Fruit fly (Drosophila melanogaster): ENCODE results near the gene hep.

Gene hep

dm6 chrX:13116438-13117243 lies 26.4 kb upstream of the hep start (continued):
- TF ChIP-seq nmo (GFP tag; optimal IDR thresholded peaks at IDR 0.05) (peak; percentile 11), PHDP (tag; optimal IDR thresholded peaks at IDR 0.05) (no peak), CG8765 (GFP tag; IDR thresholded peaks at IDR 0.05) (no peak), CG3838 (GFP tag; optimal IDR thresholded peaks at IDR 0.05) (no peak), CG31441 (GFP tag; IDR thresholded peaks at IDR 0.05) (peak; percentile 36; the same call in 1 of the 2 replicates), gem (tag; optimal IDR thresholded peaks at IDR 0.05) (peak; percentile 21)

dm6 chrX:13114861-13115260 lies 24.6 kb upstream of the hep start, which contains the start of gene CG42237:
TSS of gene CG42237 (plus strand) at chrX:13115131.
- TF ChIP-seq NFAT (GFP tag; IDR thresholded peaks at IDR 0.05), result no peak
- no peak for TF ChIP-seq Meics (GFP tag; optimal IDR thresholded peaks at IDR 0.05)
- peak; percentile 64; the same call in 1 of the 4 replicates for TF ChIP-seq chinmo (GFP tag; IDR thresholded peaks at IDR 0.05; ENCODE audit: partially characterized antibody)
- no peak for TF ChIP-seq Myb (GFP tag; optimal IDR thresholded peaks at IDR 0.05)
- TF ChIP-seq dimm (GFP tag; IDR thresholded peaks at IDR 0.05), result no peak
- no peak for TF ChIP-seq HLH54F (GFP tag; optimal IDR thresholded peaks at IDR 0.05)
- no peak for TF ChIP-seq az2 (GFP tag; optimal IDR thresholded peaks at IDR 0.05)
- no peak for TF ChIP-seq CG17912 (GFP tag; optimal IDR thresholded peaks at IDR 0.05)
- no peak for TF ChIP-seq CG6689 (GFP tag; IDR thresholded peaks at IDR 0.05)
- TF ChIP-seq nom (GFP tag; optimal IDR thresholded peaks at IDR 0.05), result peak; percentile 67
- no peak for TF ChIP-seq crol (GFP tag; IDR thresholded peaks at IDR 0.05)
- no peak for TF ChIP-seq CG7786 (GFP tag; optimal IDR thresholded peaks at IDR 0.05)
- TF ChIP-seq sug (tag; optimal IDR thresholded peaks at IDR 0.05), result no peak
- no peak for TF ChIP-seq CG18262 (tag; optimal IDR thresholded peaks at IDR 0.05)
- no peak for TF ChIP-seq bcd (GFP tag; optimal IDR thresholded peaks at IDR 0.05)
- TF ChIP-seq CG34376 (GFP tag; optimal IDR thresholded peaks at IDR 0.05), result no peak
- no peak for TF ChIP-seq CG8089 (GFP tag; optimal IDR thresholded peaks at IDR 0.05)
- no peak for TF ChIP-seq Hr78 (GFP tag; optimal IDR thresholded peaks at IDR 0.05)
- no peak for TF ChIP-seq CG4328 (GFP tag; optimal IDR thresholded peaks at IDR 0.05)
- TF ChIP-seq CG9932 (GFP tag; IDR thresholded peaks at IDR 0.05), result peak; percentile 39
- no peak for TF ChIP-seq stc (GFP tag; IDR thresholded peaks at IDR 0.05)
- TF ChIP-seq CG13894 (tag; optimal IDR thresholded peaks at IDR 0.05), result no peak
- no peak for TF ChIP-seq Ets97D (GFP tag; optimal IDR thresholded peaks at IDR 0.05)
- no peak for TF ChIP-seq zen2 (GFP tag; IDR thresholded peaks at IDR 0.05; ENCODE audit: partially characterized antibody)
- TF ChIP-seq stwl (tag; optimal IDR thresholded peaks at IDR 0.05), result no peak
- TF ChIP-seq CG9215 (GFP tag; IDR thresholded peaks at IDR 0.05), result no peak
- TF ChIP-seq CG3838 (GFP tag; optimal IDR thresholded peaks at IDR 0.05), result no peak
- TF ChIP-seq CG32772 (GFP tag; IDR thresholded peaks at IDR 0.05), result peak; percentile 40; the same call in 1 of the 2 replicates
- TF ChIP-seq CG6175 (GFP tag; IDR thresholded peaks at IDR 0.05), result peak; percentile 39; the same call in 1 of the 3 replicates
- no peak for TF ChIP-seq CG10366 (GFP tag; IDR thresholded peaks at IDR 0.05)
- no peak for TF ChIP-seq disco-r (GFP tag; optimal IDR thresholded peaks at IDR 0.05)
- no peak for TF ChIP-seq ftz-f1 (GFP tag; optimal IDR thresholded peaks at IDR 0.05)
- TF ChIP-seq Oli (tag; optimal IDR thresholded peaks at IDR 0.05), result no peak
- TF ChIP-seq ash1 (GFP tag; optimal IDR thresholded peaks at IDR 0.05), result no peak
- TF ChIP-seq Abd-B (GFP tag; optimal IDR thresholded peaks at IDR 0.05), result no peak
- no peak for TF ChIP-seq CG3163 (GFP tag; optimal IDR thresholded peaks at IDR 0.05)
- TF ChIP-seq D19A (tag; optimal IDR thresholded peaks at IDR 0.05), result no peak
- 0 out of 2 replicates have a peak, but pooled peaks have one; percentile 31 for TF ChIP-seq ara (GFP tag; IDR thresholded peaks at IDR 0.05)
- TF ChIP-seq CG2199 (GFP tag; IDR thresholded peaks at IDR 0.05), result no peak
- no peak for TF ChIP-seq emc (GFP tag; optimal IDR thresholded peaks at IDR 0.05)
- no peak for TF ChIP-seq CG3407 (GFP tag; optimal IDR thresholded peaks at IDR 0.05)
- no peak for TF ChIP-seq p53 (GFP tag; optimal IDR thresholded peaks at IDR 0.05)
- no peak for TF ChIP-seq Dip2 (GFP tag; IDR thresholded peaks at IDR 0.05)

Data from whole organism, embryonic.